Worm (Caenorhabditis elegans) whole organism, mixed stage, embryonic: ENCODE results near the gene lmtr-3.

ENCODE experiments used
- blmp-1 ChIP-seq: fragments of 150-350 bp; optimal IDR thresholded peaks from 2 replicates; lab custom pipeline; 2014; ENCODE audit warnings: missing biosample characterization, missing genetic modification characterization
- ceh-39 ChIP-seq: fragments of 150-350 bp; optimal IDR thresholded peaks from 2 replicates; lab custom pipeline; 2014; ENCODE audit warnings: missing biosample characterization, missing genetic modification characterization
- ceh-43 ChIP-seq: fragments of 200-800 bp; sonication (Bioruptor generic); optimal IDR thresholded peaks from 2 replicates; lab custom pipeline; 2018; ENCODE audit warnings: mild to moderate bottlenecking, missing genetic modification characterization, moderate library complexity, missing compliant biosample characterization
- lsy-2 ChIP-seq: fragments of 150-350 bp; optimal IDR thresholded peaks from 2 replicates; lab custom pipeline; 2014; ENCODE audit warnings: missing biosample characterization, missing genetic modification characterization
- nhr-237 ChIP-seq: fragments of 150-350 bp; optimal IDR thresholded peaks from 2 replicates; lab custom pipeline; 2014; ENCODE audit warnings: missing biosample characterization, missing genetic modification characterization
- nhr-28 ChIP-seq: fragments of 150-350 bp; optimal IDR thresholded peaks from 2 replicates; lab custom pipeline; 2014; ENCODE audit warnings: missing biosample characterization, missing genetic modification characterization
- nhr-76 ChIP-seq: sonication (generic microtip); optimal IDR thresholded peaks from 2 replicates; lab custom pipeline; 2017; ENCODE audit warnings: missing biosample characterization, missing genetic modification characterization
- snpc-4 ChIP-seq: fragments of 150-350 bp; optimal IDR thresholded peaks from 2 replicates; lab custom pipeline; 2014; ENCODE audit warnings: missing biosample characterization, missing genetic modification characterization

DNA sequence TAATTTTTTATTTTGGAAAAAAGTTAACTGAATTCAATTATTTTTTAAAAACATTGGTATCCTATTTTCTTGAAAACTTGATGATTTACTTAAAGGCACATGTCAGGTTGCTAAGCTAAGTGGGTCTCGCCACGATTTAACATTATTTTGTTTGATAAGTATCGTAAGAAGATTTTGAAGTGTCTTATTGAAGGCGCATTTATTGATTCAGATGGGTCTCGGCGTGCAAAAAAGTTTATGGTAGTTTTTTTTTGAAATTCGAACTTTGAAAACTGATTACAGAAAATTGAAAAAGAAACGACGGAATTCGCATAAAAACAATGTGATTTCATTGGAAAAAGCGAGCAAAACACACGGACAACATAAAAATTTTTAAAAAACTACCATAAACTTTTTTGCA, 41.0 kb upstream of the lmtr-3 start:
- TF ChIP-seq nhr-237 (tag; lab: Kevin White, UChicago), result no peak
- no peak for TF ChIP-seq nhr-28 (tag; lab: Kevin White, UChicago)
- no peak for TF ChIP-seq lsy-2 (tag; lab: Kevin White, UChicago)
- TF ChIP-seq ceh-39, result no peak
- no peak for TF ChIP-seq ceh-43 (GFP tag; lab: Kevin White, UChicago)
- no peak for TF ChIP-seq snpc-4
- TF ChIP-seq blmp-1 (tag; lab: Kevin White, UChicago), result no peak
- TF ChIP-seq nhr-76, result no peak
